Fruit fly (Drosophila melanogaster): ENCODE results near the gene CG7730.

dm6 chr3L:16984813-16985387 lies 42.4 kb upstream of the CG7730 start:
- TF ChIP-seq CG8478 (optimal IDR thresholded peaks at IDR 0.05) (no peak), luna (GFP tag; optimal IDR thresholded peaks at IDR 0.05) (no peak), CG6854 (GFP tag; optimal IDR thresholded peaks at IDR 0.05) (no peak), Xrp1 (GFP tag; IDR thresholded peaks at IDR 0.05) (no peak), unpg (GFP tag; optimal IDR thresholded peaks at IDR 0.05) (no peak), CG15011 (GFP tag; optimal IDR thresholded peaks at IDR 0.05) (no peak)
